Worm (Caenorhabditis elegans): ENCODE data around the gene C16E9.1.
A peak's percentile ranks its signal among the peaks of the same experiment; 100 is the strongest.

C16E9.1 gene

ce11 chrX:6932134-6932533 is 7.9 kb upstream of the C16E9.1 start, which contains the start of gene F14B8.6 (continued):
- TF ChIP-seq tag-97 (GFP tag; IDR thresholded peaks at IDR 0.05), result no peak
- TF ChIP-seq ceh-82 (tag; optimal IDR thresholded peaks at IDR 0.05), result no peak
- no peak for TF ChIP-seq nhr-237 (tag; optimal IDR thresholded peaks at IDR 0.05)
- no peak for TF ChIP-seq T26A8.4 (GFP tag; IDR thresholded peaks at IDR 0.05)
- no peak for TF ChIP-seq lim-7 (GFP tag; IDR thresholded peaks at IDR 0.05)
- TF ChIP-seq T20F7.1 (GFP tag; optimal IDR thresholded peaks at IDR 0.05), result no peak
- TF ChIP-seq Y48G9A.11 (GFP tag; IDR thresholded peaks at IDR 0.05), result no peak
- TF ChIP-seq ceh-62 (tag; optimal IDR thresholded peaks at IDR 0.05), result no peak
- no peak for TF ChIP-seq saeg-2 (GFP tag; IDR thresholded peaks at IDR 0.05)
- TF ChIP-seq fos-1 (tag; optimal IDR thresholded peaks at IDR 0.05), result no peak
- peak; percentile 17 for TF ChIP-seq pqm-1 (tag; optimal IDR thresholded peaks at IDR 0.05)
- TF ChIP-seq nhr-102 (tag; optimal IDR thresholded peaks at IDR 0.05), result no peak
- TF ChIP-seq php-3 (GFP tag; IDR thresholded peaks at IDR 0.05), result peak; percentile 69
- no peak for TF ChIP-seq F44E2.7 (GFP tag; IDR thresholded peaks at IDR 0.05)
- TF ChIP-seq daf-19 (GFP tag; conservative IDR thresholded peaks at IDR 0.05), result no peak
- peak; percentile 10 for TF ChIP-seq mxl-3 (GFP tag; optimal IDR thresholded peaks at IDR 0.05)
- no peak for TF ChIP-seq mdt-29 (GFP tag; IDR thresholded peaks at IDR 0.05)

- no peak for TF ChIP-seq ztf-11 (tag; optimal IDR thresholded peaks at IDR 0.05)
- TF ChIP-seq attf-4 (tag; optimal IDR thresholded peaks at IDR 0.05), result no peak
- peak in 1 of 2 experiments; percentile 46 for TF ChIP-seq unc-62 (GFP tag; optimal IDR thresholded peaks at IDR 0.05 in 1 of 2)
- TF ChIP-seq unc-62 (tag; optimal IDR thresholded peaks at IDR 0.05), result no peak
- TF ChIP-seq nhr-10 (tag; optimal IDR thresholded peaks at IDR 0.05), result no peak
- no peak for TF ChIP-seq tag-97 (GFP tag; IDR thresholded peaks at IDR 0.05)
- TF ChIP-seq unc-130 (GFP tag; optimal IDR thresholded peaks at IDR 0.05), result no peak
- peak in 1 of 2 experiments; percentile 33 for TF ChIP-seq mdl-1 (tag; optimal IDR thresholded peaks at IDR 0.05)
- no peak for TF ChIP-seq spr-1 (tag; optimal IDR thresholded peaks at IDR 0.05)
- TF ChIP-seq tra-1 (GFP tag; IDR thresholded peaks at IDR 0.05), result no peak
- no peak for TF ChIP-seq nhr-48 (tag; optimal IDR thresholded peaks at IDR 0.05)
- no peak for TF ChIP-seq jun-1 (tag; optimal IDR thresholded peaks at IDR 0.05)
- no peak for TF ChIP-seq aly-2 (tag; optimal IDR thresholded peaks at IDR 0.05)
- TF ChIP-seq zfp-3 (GFP tag; conservative IDR thresholded peaks at IDR 0.05), result no peak
- TF ChIP-seq lin-39 (tag; optimal IDR thresholded peaks at IDR 0.05), result no peak
- no peak for TF ChIP-seq nhr-41 (GFP tag; IDR thresholded peaks at IDR 0.05)
- no peak for TF ChIP-seq nhr-42 (GFP tag; IDR thresholded peaks at IDR 0.05)
- TF ChIP-seq mep-1 (tag; optimal IDR thresholded peaks at IDR 0.05), result peak; percentile 51
- no peak for TF ChIP-seq vab-7 (GFP tag; IDR thresholded peaks at IDR 0.05)
- TF ChIP-seq nhr-102 (tag; optimal IDR thresholded peaks at IDR 0.05), result no peak
- TF ChIP-seq Y105C5A.15 (GFP tag; IDR thresholded peaks at IDR 0.05), result no peak
- no peak for TF ChIP-seq daf-12 (tag; optimal IDR thresholded peaks at IDR 0.05)
- no peak for TF ChIP-seq F26F4.8 (GFP tag; conservative IDR thresholded peaks at IDR 0.05)
- no peak for TF ChIP-seq zfp-2 (tag; optimal IDR thresholded peaks at IDR 0.05)
- TF ChIP-seq snpc-4 (tag; optimal IDR thresholded peaks at IDR 0.05), result no peak
- TF ChIP-seq daf-19 (GFP tag; conservative IDR thresholded peaks at IDR 0.05), result no peak
- no peak for TF ChIP-seq ceh-32 (tag; optimal IDR thresholded peaks at IDR 0.05; ENCODE audit: poor library complexity)
- TF ChIP-seq spr-3 (GFP tag; optimal IDR thresholded peaks at IDR 0.05), result no peak
- TF ChIP-seq skn-1 (tag; optimal IDR thresholded peaks at IDR 0.05), result no peak
- TF ChIP-seq aha-1 (tag), result peak; percentile 78
- TF ChIP-seq nhr-6 (tag; optimal IDR thresholded peaks at IDR 0.05), result no peak
- no peak for TF ChIP-seq Y5F2A.4 (GFP tag; optimal IDR thresholded peaks at IDR 0.05)
- TF ChIP-seq dmd-6 (GFP tag; IDR thresholded peaks at IDR 0.05), result no peak
- TF ChIP-seq F49E8.2 (tag; optimal IDR thresholded peaks at IDR 0.05; ENCODE audit: borderline replicate concordance), result no peak
- TF ChIP-seq dmd-9 (GFP tag; IDR thresholded peaks at IDR 0.05), result no peak
- TF ChIP-seq nhr-11 (tag; optimal IDR thresholded peaks at IDR 0.05), result no peak
- TF ChIP-seq daf-16 (GFP tag; optimal IDR thresholded peaks at IDR 0.05), result peak in 1 of 2 experiments; percentile 85
- TF ChIP-seq daf-16 (tag; optimal IDR thresholded peaks at IDR 0.05), result peak; percentile 96
- TF ChIP-seq T26A8.4 (GFP tag; IDR thresholded peaks at IDR 0.05), result no peak
- no peak for TF ChIP-seq ceh-20 (GFP tag; IDR thresholded peaks at IDR 0.05)
- no peak for TF ChIP-seq pqm-1 (tag; optimal IDR thresholded peaks at IDR 0.05)
Measured at ce11 chrX:6934453-6934852, 5.6 kb upstream of the C16E9.1 start.
